Fruit fly (Drosophila melanogaster): ENCODE results near the gene CG3434.
A peak's percentile ranks its signal among the peaks of the same experiment; 100 is the strongest.

DNA sequence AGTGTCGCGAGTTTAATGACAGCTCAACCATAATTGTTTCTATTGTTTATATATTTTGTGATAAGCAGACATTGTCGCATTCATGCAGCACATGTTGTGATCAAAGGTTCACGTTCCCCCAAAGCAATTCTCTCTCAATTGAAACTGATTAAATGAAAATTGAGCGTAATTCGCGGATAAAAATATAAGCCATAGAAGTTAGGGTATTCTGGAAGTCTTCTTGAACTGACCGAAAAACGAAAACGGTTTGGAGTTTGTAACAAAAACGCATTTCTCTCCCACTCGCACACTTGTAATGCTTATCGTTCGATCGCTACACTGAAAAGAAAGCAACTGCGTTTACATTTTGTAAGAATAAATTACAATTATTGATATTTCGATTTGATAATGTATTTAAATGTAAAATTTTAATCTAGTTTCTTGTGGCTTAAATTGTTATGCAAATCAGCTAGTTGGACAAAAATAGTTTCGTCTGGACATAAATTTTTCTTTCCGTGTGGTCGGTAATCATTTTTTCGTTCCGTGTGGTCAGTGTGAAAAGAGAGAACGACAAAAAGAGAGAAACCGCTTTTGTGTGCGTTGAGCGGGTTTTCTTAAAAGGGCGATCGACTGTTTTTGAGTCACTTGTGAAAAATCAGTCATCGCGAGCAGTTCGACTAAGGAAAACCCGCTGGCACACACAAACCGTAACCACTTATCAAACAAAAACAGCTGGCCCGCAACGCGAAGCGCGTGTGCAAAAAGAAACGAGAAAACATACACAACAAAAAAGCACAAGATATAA, 37.8 kb downstream of the CG3434 start, which contains the start of gene aay:
- TF ChIP-seq bab1 (GFP tag; optimal IDR thresholded peaks at IDR 0.05) = peak; percentile 99
- TF ChIP-seq CG11617 (GFP tag; optimal IDR thresholded peaks at IDR 0.05) = peak; percentile 99
- peak; percentile 97 for TF ChIP-seq cic (GFP tag; optimal IDR thresholded peaks at IDR 0.05)
- peak; percentile 98 for TF ChIP-seq toe (GFP tag; optimal IDR thresholded peaks at IDR 0.05)

All from whole organism, adult.